Worm (Caenorhabditis elegans) whole organism, L4 larva: ENCODE data around the gene zipt-9.

Source experiments
- R02D3.7 ChIP-seq: fragments of 150-350 bp; sonication (generic microtip); optimal IDR thresholded peaks from 3 replicates; lab custom pipeline; 2014; ENCODE audit warnings: missing biosample characterization, missing genetic modification characterization
- T26A8.4 ChIP-seq: fragments of 200-800 bp; sonication (Bioruptor generic); IDR thresholded peaks from 2 replicates; pipeline ENCODE4 v1.3.6; 2022; ENCODE audit warnings: missing genetic modification characterization, missing compliant biosample characterization
- Y105C5A.15 ChIP-seq: fragments of 200-800 bp; sonication (Bioruptor generic); IDR thresholded peaks from 2 replicates; pipeline ENCODE4 v1.3.6; 2022; ENCODE audit warnings: missing genetic modification characterization, missing compliant biosample characterization
- Y48G9A.11 ChIP-seq: fragments of 200-800 bp; sonication (Bioruptor generic); IDR thresholded peaks from 2 replicates; pipeline ENCODE4 v1.3.6; 2022; ENCODE audit warnings: missing genetic modification reagents, missing genetic modification characterization, missing compliant biosample characterization
- ZK337.2 ChIP-seq: fragments of 200-800 bp; sonication (Bioruptor generic); IDR thresholded peaks from 2 replicates; pipeline ENCODE4 v1.3.6; 2022; ENCODE audit warnings: missing genetic modification reagents, missing genetic modification characterization, missing compliant biosample characterization
- ZK546.5 ChIP-seq, 2 experiments: sonication (generic microtip); optimal IDR thresholded peaks; 2 replicates each; lab custom pipeline; 2017; ENCODE audit warnings: missing biosample characterization in 2 of 2, missing genetic modification characterization in 2 of 2
- aly-2 ChIP-seq: sonication (generic microtip); optimal IDR thresholded peaks from 2 replicates; lab custom pipeline; 2018; ENCODE audit warnings: missing biosample characterization, missing genetic modification characterization
- arid-1 ChIP-seq: fragments of 200-800 bp; sonication (Bioruptor generic); conservative IDR thresholded peaks from 2 replicates; pipeline ENCODE4 v1.3.6; 2022; ENCODE audit warnings: missing genetic modification reagents, missing genetic modification characterization, missing compliant biosample characterization
- attf-4 ChIP-seq: sonication (generic microtip); optimal IDR thresholded peaks from 3 replicates; lab custom pipeline; 2017; ENCODE audit warnings: missing biosample characterization, missing genetic modification characterization
- ceh-28 ChIP-seq: fragments of 150-350 bp; optimal IDR thresholded peaks from 2 replicates; lab custom pipeline; 2014; ENCODE audit warnings: missing biosample characterization, missing genetic modification reagents, missing genetic modification characterization
- ceh-44 ChIP-seq: fragments of 200-800 bp; sonication (Bioruptor generic); IDR thresholded peaks from 2 replicates; pipeline ENCODE4 v1.3.6; 2022; ENCODE audit warnings: missing genetic modification reagents, missing genetic modification characterization, missing compliant biosample characterization
- ceh-82 ChIP-seq: sonication (generic microtip); optimal IDR thresholded peaks from 2 replicates; lab custom pipeline; 2017; ENCODE audit warnings: missing biosample characterization, missing genetic modification characterization
- ctbp-1 ChIP-seq: fragments of 200-800 bp; sonication (Bioruptor generic); IDR thresholded peaks from 2 replicates; pipeline ENCODE4 v1.3.6; 2022; ENCODE audit warnings: missing genetic modification reagents, missing genetic modification characterization, missing compliant biosample characterization
- daf-12 ChIP-seq: fragments of 150-350 bp; optimal IDR thresholded peaks from 2 replicates; lab custom pipeline; 2014; ENCODE audit warnings: missing biosample characterization, missing genetic modification reagents, missing genetic modification characterization
- daf-16 ChIP-seq, 3 experiments: sonication (generic microtip); optimal IDR thresholded peaks; 2 replicates each; lab custom pipeline; 2016 to 2017; ENCODE audit warnings: missing genetic modification characterization in 3 of 3, missing genetic modification reagents in 3 of 3, mild to moderate bottlenecking in 2 of 3, missing compliant biosample characterization in 2 of 3, missing biosample characterization in 1 of 3, moderate library complexity in 1 of 3
- daf-19 ChIP-seq: fragments of 200-800 bp; sonication (Bioruptor generic); conservative IDR thresholded peaks from 2 replicates; pipeline ENCODE4 v1.3.6; 2022; ENCODE audit warnings: missing genetic modification characterization, missing compliant biosample characterization
- dmd-6 ChIP-seq: fragments of 200-800 bp; sonication (Bioruptor generic); IDR thresholded peaks from 2 replicates; pipeline ENCODE4 v1.3.6; 2022; ENCODE audit warnings: missing genetic modification reagents, missing genetic modification characterization, missing compliant biosample characterization
- dmd-8 ChIP-seq: fragments of 200-800 bp; sonication (Bioruptor generic); IDR thresholded peaks from 2 replicates; pipeline ENCODE4 v1.3.6; 2022; ENCODE audit warnings: missing genetic modification characterization, missing compliant biosample characterization
- dpl-1 ChIP-seq: fragments of 150-350 bp; optimal IDR thresholded peaks from 2 replicates; lab custom pipeline; 2014; ENCODE audit warnings: missing biosample characterization, missing genetic modification reagents, missing genetic modification characterization
- dve-1 ChIP-seq: sonication (generic microtip); optimal IDR thresholded peaks from 2 replicates; lab custom pipeline; 2017; ENCODE audit warnings: antibody characterized with exemption, mild to moderate bottlenecking, missing genetic modification characterization, missing compliant biosample characterization; ENCODE audit not compliant: insufficient read depth
- egl-43 ChIP-seq: fragments of 200-800 bp; sonication (Bioruptor generic); IDR thresholded peaks from 2 replicates; pipeline ENCODE4 v1.3.6; 2022; ENCODE audit warnings: missing genetic modification reagents, missing genetic modification characterization, missing compliant biosample characterization
- fkh-10 ChIP-seq: fragments of 150-350 bp; optimal IDR thresholded peaks from 2 replicates; lab custom pipeline; 2014; ENCODE audit warnings: missing biosample characterization, missing genetic modification reagents, missing genetic modification characterization
- gei-8 ChIP-seq: fragments of 200-800 bp; sonication (Bioruptor generic); optimal IDR thresholded peaks from 2 replicates; lab custom pipeline; 2018; ENCODE audit warnings: mild to moderate bottlenecking, missing genetic modification characterization, missing compliant biosample characterization
- hlh-30 ChIP-seq: sonication (generic microtip); optimal IDR thresholded peaks from 2 replicates; lab custom pipeline; 2017; ENCODE audit warnings: antibody characterized with exemption, mild to moderate bottlenecking, missing genetic modification characterization, missing compliant biosample characterization; ENCODE audit not compliant: insufficient read depth
- hmg-1.1 ChIP-seq: fragments of 200-800 bp; sonication (Bioruptor generic); IDR thresholded peaks from 2 replicates; pipeline ENCODE4 v1.3.6; 2022; ENCODE audit warnings: missing genetic modification reagents, missing genetic modification characterization, missing compliant biosample characterization
- lin-13 ChIP-seq: fragments of 150-350 bp; optimal IDR thresholded peaks from 2 replicates; lab custom pipeline; 2014; ENCODE audit warnings: missing biosample characterization, missing genetic modification reagents, missing genetic modification characterization
- lsy-2 ChIP-seq, 2 experiments: fragments of 150-350 bp in 1 of 2; sonication (generic microtip) in 1 of 2; optimal IDR thresholded peaks; 2 replicates each; lab custom pipeline; 2014 to 2017; ENCODE audit warnings: missing biosample characterization in 2 of 2, missing genetic modification characterization in 2 of 2
- madf-9 ChIP-seq: fragments of 200-800 bp; sonication (Bioruptor generic); conservative IDR thresholded peaks from 2 replicates; pipeline ENCODE4 v1.3.6; 2022; ENCODE audit warnings: missing genetic modification reagents, missing genetic modification characterization, missing compliant biosample characterization
- mep-1 ChIP-seq: fragments of 150-350 bp; sonication (generic microtip); optimal IDR thresholded peaks from 3 replicates; lab custom pipeline; 2014; ENCODE audit warnings: missing biosample characterization, missing genetic modification characterization
- mes-2 ChIP-seq: sonication (generic microtip); optimal IDR thresholded peaks from 2 replicates; lab custom pipeline; 2016; ENCODE audit warnings: missing genotype, mild to moderate bottlenecking, missing genetic modification characterization, missing compliant biosample characterization; ENCODE audit not compliant: poor library complexity, severe bottlenecking
- nhr-10 ChIP-seq: fragments of 150-350 bp; optimal IDR thresholded peaks from 2 replicates; lab custom pipeline; 2014; ENCODE audit warnings: missing biosample characterization, missing genetic modification characterization
- nhr-11 ChIP-seq: fragments of 150-350 bp; optimal IDR thresholded peaks from 2 replicates; lab custom pipeline; 2014; ENCODE audit warnings: missing biosample characterization, missing genetic modification characterization
- nhr-111 ChIP-seq: fragments of 200-800 bp; sonication (Bioruptor generic); optimal IDR thresholded peaks from 2 replicates; lab custom pipeline; 2018; ENCODE audit warnings: mild to moderate bottlenecking, missing genetic modification characterization, missing compliant biosample characterization
- nhr-41 ChIP-seq: fragments of 200-800 bp; sonication (Bioruptor generic); IDR thresholded peaks from 2 replicates; pipeline ENCODE4 v1.3.6; 2022; ENCODE audit warnings: missing genetic modification reagents, missing genetic modification characterization, missing compliant biosample characterization
- nhr-6 ChIP-seq: fragments of 150-350 bp; optimal IDR thresholded peaks from 2 replicates; lab custom pipeline; 2014; ENCODE audit warnings: missing biosample characterization, missing genetic modification characterization
- nhr-77 ChIP-seq: fragments of 150-350 bp; optimal IDR thresholded peaks from 2 replicates; lab custom pipeline; 2014; ENCODE audit warnings: missing biosample characterization, missing genetic modification characterization
- rbr-2 ChIP-seq: sonication (generic microtip); optimal IDR thresholded peaks from 2 replicates; lab custom pipeline; 2016; ENCODE audit warnings: missing genotype, missing genetic modification characterization, missing compliant biosample characterization
- sdz-12 ChIP-seq: fragments of 200-800 bp; sonication (Bioruptor generic); optimal IDR thresholded peaks from 2 replicates; lab custom pipeline; 2018; ENCODE audit warnings: mild to moderate bottlenecking, missing genetic modification characterization, missing compliant biosample characterization
- unc-62 ChIP-seq, 3 experiments: fragments of 150-350 bp in 1 of 3; sonication (generic microtip); optimal IDR thresholded peaks in 2 of 3; peaks in 1 of 3; 1 replicate in 1 of 3; 2 replicates in 2 of 3; lab custom pipeline; 2014 to 2017; ENCODE audit warnings: missing biosample characterization in 3 of 3, missing genetic modification characterization in 3 of 3, missing genetic modification reagents in 3 of 3, missing genotype in 1 of 3
- zfp-2 ChIP-seq: sonication (generic microtip); optimal IDR thresholded peaks from 2 replicates; lab custom pipeline; 2016; ENCODE audit warnings: mild to moderate bottlenecking, missing genetic modification characterization, missing compliant biosample characterization

zipt-9 gene

ce11 chrV:13715223-13715686 lies at the start of gene zipt-9 (continued):
- no peak for TF ChIP-seq egl-43 (GFP tag; lab: Robert Waterston, UW)
- peak; percentile 46 for TF ChIP-seq lin-13 (GFP tag; lab: Kevin White, UChicago)

ce11 chrV:13763723-13764122 lies 48.6 kb upstream of the zipt-9 start:
- TF ChIP-seq arid-1 (GFP tag; lab: Robert Waterston, UW) (no peak), nhr-11 (tag; lab: Kevin White, UChicago) (peak; percentile 56)
- TF ChIP-seq, all 104 proteins: peak for 1

ce11 chrV:13762426-13763127 lies 47.5 kb upstream of the zipt-9 start, which contains the start of gene F20G2.6:
TSS of gene F20G2.6 (plus strand) at chrV:13763077.
- TF ChIP-seq T26A8.4 (GFP tag; lab: Robert Waterston, UW), result no peak
- TF ChIP-seq attf-4 (tag; lab: Kevin White, UChicago), result no peak
- no peak for TF ChIP-seq daf-12 (tag; lab: Kevin White, UChicago)
- no peak for TF ChIP-seq daf-19
- TF ChIP-seq Y105C5A.15, result no peak
- TF ChIP-seq R02D3.7 (tag; lab: Kevin White, UChicago), result no peak
- no peak for TF ChIP-seq daf-16 (GFP tag; optimal IDR thresholded peaks at IDR 0.05; lab: Kevin White, UChicago)
- TF ChIP-seq daf-16 (tag; optimal IDR thresholded peaks at IDR 0.05; lab: Kevin White, UChicago), result no peak
- no peak for TF ChIP-seq nhr-77 (tag; lab: Kevin White, UChicago)
- TF ChIP-seq ctbp-1 (GFP tag; lab: Robert Waterston, UW), result no peak
- TF ChIP-seq ZK337.2 (GFP tag; lab: Robert Waterston, UW), result no peak
- TF ChIP-seq egl-43 (GFP tag; lab: Robert Waterston, UW), result no peak
- no peak for TF ChIP-seq sdz-12 (GFP tag; lab: Kevin White, UChicago)
- no peak for TF ChIP-seq ceh-82 (tag; lab: Kevin White, UChicago)
- TF ChIP-seq zfp-2 (tag; lab: Kevin White, UChicago), result no peak
- no peak for TF ChIP-seq aly-2 (tag; lab: Kevin White, UChicago)
- TF ChIP-seq mep-1 (tag; lab: Kevin White, UChicago), result no peak
- no peak for TF ChIP-seq nhr-10 (tag; lab: Kevin White, UChicago)
- TF ChIP-seq, all 104 proteins: peak for 0

- TF ChIP-seq dpl-1 (peak; percentile 7), ceh-44 (GFP tag; lab: Robert Waterston, UW) (no peak), nhr-6 (tag; lab: Kevin White, UChicago) (peak; percentile 62), daf-16 (GFP tag; optimal IDR thresholded peaks at IDR 0.05; lab: Kevin White, UChicago) (no peak), daf-16 (tag; optimal IDR thresholded peaks at IDR 0.05; lab: Kevin White, UChicago) (no peak), nhr-111 (GFP tag; lab: Kevin White, UChicago) (no peak), rbr-2 (tag; lab: Kevin White, UChicago) (peak; percentile 46), Y48G9A.11 (GFP tag; lab: Robert Waterston, UW) (no peak), fkh-10 (GFP tag; lab: Kevin White, UChicago) (peak; percentile 8), mep-1 (tag; lab: Kevin White, UChicago) (peak; percentile 18), dmd-6 (GFP tag; lab: Robert Waterston, UW) (0 out of 2 replicates have a peak, but pooled peaks have one; percentile 7), lin-13 (GFP tag; lab: Kevin White, UChicago) (no peak), hlh-30 (tag; lab: Kevin White, UChicago) (peak; percentile 35), ceh-28 (tag; lab: Kevin White, UChicago) (no peak), lsy-2 (tag; optimal IDR thresholded peaks at IDR 0.05; lab: Kevin White, UChicago) (peak in 1 of 2 experiments; percentile 69), unc-62 (GFP tag; optimal IDR thresholded peaks at IDR 0.05 in 1 of 2; lab: Kevin White, UChicago) (no peak), unc-62 (tag; optimal IDR thresholded peaks at IDR 0.05; lab: Kevin White, UChicago) (no peak), aly-2 (tag; lab: Kevin White, UChicago) (no peak), dmd-8 (GFP tag; lab: Robert Waterston, UW) (no peak), gei-8 (no peak), dve-1 (tag; lab: Kevin White, UChicago) (peak; percentile 64), ZK546.5 (tag; optimal IDR thresholded peaks at IDR 0.05; lab: Kevin White, UChicago) (no peak), mes-2 (tag; lab: Kevin White, UChicago) (peak; percentile 67), zfp-2 (tag; lab: Kevin White, UChicago) (no peak), madf-9 (GFP tag; lab: Robert Waterston, UW) (no peak), hmg-1.1 (0 out of 2 replicates have a peak, but pooled peaks have one; percentile 27), nhr-41 (GFP tag; lab: Robert Waterston, UW) (no peak)
These were observed 42.3 kb upstream of the zipt-9 start for ce11 chrV:13757349-13757748.
